Worm (Caenorhabditis elegans) whole organism, L4 larva: ENCODE data around the gene F53C3.1.

ENCODE experiments used
- T26A8.4 ChIP-seq: fragments of 200-800 bp; sonication (Bioruptor generic); IDR thresholded peaks from 2 replicates; pipeline ENCODE4 v1.3.6; 2022; ENCODE audit warnings: missing genetic modification characterization, missing compliant biosample characterization
- Y48G9A.11 ChIP-seq: fragments of 200-800 bp; sonication (Bioruptor generic); IDR thresholded peaks from 2 replicates; pipeline ENCODE4 v1.3.6; 2022; ENCODE audit warnings: missing genetic modification reagents, missing genetic modification characterization, missing compliant biosample characterization
- Y5F2A.4 ChIP-seq: fragments of 200-800 bp; sonication (Bioruptor generic); optimal IDR thresholded peaks from 2 replicates; lab custom pipeline; 2018; ENCODE audit warnings: mild to moderate bottlenecking, missing genetic modification characterization, missing compliant biosample characterization
- Y75B8A.6 ChIP-seq: fragments of 200-800 bp; sonication (Bioruptor generic); IDR thresholded peaks from 2 replicates; pipeline ENCODE4 v1.3.6; 2022; ENCODE audit warnings: missing genetic modification reagents, missing genetic modification characterization, missing compliant biosample characterization
- ZK546.5 ChIP-seq, 2 experiments: sonication (generic microtip); optimal IDR thresholded peaks; 2 replicates each; lab custom pipeline; 2017; ENCODE audit warnings: missing biosample characterization in 2 of 2, missing genetic modification characterization in 2 of 2
- aly-2 ChIP-seq: sonication (generic microtip); optimal IDR thresholded peaks from 2 replicates; lab custom pipeline; 2018; ENCODE audit warnings: missing biosample characterization, missing genetic modification characterization
- ama-1 ChIP-seq: fragments of 150-350 bp; optimal IDR thresholded peaks from 2 replicates; lab custom pipeline; 2014; ENCODE audit warnings: inconsistent platforms, mixed read lengths
- arid-1 ChIP-seq: fragments of 200-800 bp; sonication (Bioruptor generic); conservative IDR thresholded peaks from 2 replicates; pipeline ENCODE4 v1.3.6; 2022; ENCODE audit warnings: missing genetic modification reagents, missing genetic modification characterization, missing compliant biosample characterization
- ceh-62 ChIP-seq: sonication (generic microtip); optimal IDR thresholded peaks from 2 replicates; lab custom pipeline; 2017; ENCODE audit warnings: missing biosample characterization, missing genetic modification characterization
- ceh-82 ChIP-seq: sonication (generic microtip); optimal IDR thresholded peaks from 2 replicates; lab custom pipeline; 2017; ENCODE audit warnings: missing biosample characterization, missing genetic modification characterization
- ces-1 ChIP-seq: fragments of 150-350 bp; sonication (generic microtip); optimal IDR thresholded peaks from 4 replicates; lab custom pipeline; 2014; ENCODE audit warnings: missing biosample characterization, missing genetic modification reagents, missing genetic modification characterization
- dmd-8 ChIP-seq: fragments of 200-800 bp; sonication (Bioruptor generic); IDR thresholded peaks from 2 replicates; pipeline ENCODE4 v1.3.6; 2022; ENCODE audit warnings: missing genetic modification characterization, missing compliant biosample characterization
- dve-1 ChIP-seq: sonication (generic microtip); optimal IDR thresholded peaks from 2 replicates; lab custom pipeline; 2017; ENCODE audit warnings: antibody characterized with exemption, mild to moderate bottlenecking, missing genetic modification characterization, missing compliant biosample characterization; ENCODE audit not compliant: insufficient read depth
- egl-43 ChIP-seq: fragments of 200-800 bp; sonication (Bioruptor generic); IDR thresholded peaks from 2 replicates; pipeline ENCODE4 v1.3.6; 2022; ENCODE audit warnings: missing genetic modification reagents, missing genetic modification characterization, missing compliant biosample characterization
- gei-8 ChIP-seq: fragments of 200-800 bp; sonication (Bioruptor generic); optimal IDR thresholded peaks from 2 replicates; lab custom pipeline; 2018; ENCODE audit warnings: mild to moderate bottlenecking, missing genetic modification characterization, missing compliant biosample characterization
- hif-1 ChIP-seq, 2 experiments: sonication (generic microtip); optimal IDR thresholded peaks; 2 replicates each; lab custom pipeline; 2016 to 2017; ENCODE audit warnings: missing compliant biosample characterization in 2 of 2, missing genetic modification characterization in 2 of 2, missing genetic modification reagents in 2 of 2, missing genotype in 2 of 2, mild to moderate bottlenecking in 1 of 2
- hmg-1.1 ChIP-seq: fragments of 200-800 bp; sonication (Bioruptor generic); IDR thresholded peaks from 2 replicates; pipeline ENCODE4 v1.3.6; 2022; ENCODE audit warnings: missing genetic modification reagents, missing genetic modification characterization, missing compliant biosample characterization
- jun-1 ChIP-seq: fragments of 150-350 bp; optimal IDR thresholded peaks from 2 replicates; lab custom pipeline; 2014; ENCODE audit warnings: missing biosample characterization, missing genetic modification reagents, missing genetic modification characterization
- lim-7 ChIP-seq: fragments of 200-800 bp; sonication (Bioruptor generic); IDR thresholded peaks from 2 replicates; pipeline ENCODE4 v1.3.6; 2022; ENCODE audit warnings: missing genetic modification characterization, missing compliant biosample characterization
- lin-15B ChIP-seq: fragments of 150-350 bp; sonication (generic microtip); optimal IDR thresholded peaks from 3 replicates; lab custom pipeline; 2014; ENCODE audit warnings: missing biosample characterization, missing genetic modification characterization
- lin-29 ChIP-seq: fragments of 200-800 bp; sonication (Bioruptor generic); IDR thresholded peaks from 2 replicates; pipeline ENCODE4 v1.3.6; 2022; ENCODE audit warnings: missing genetic modification reagents, missing genetic modification characterization, missing compliant biosample characterization
- lin-38 ChIP-seq: fragments of 200-800 bp; sonication (Bioruptor generic); IDR thresholded peaks from 2 replicates; pipeline ENCODE4 v1.3.6; 2022; ENCODE audit warnings: missing genetic modification reagents, missing genetic modification characterization, missing compliant biosample characterization
- madf-5 ChIP-seq, 2 experiments: fragments of 200-800 bp; sonication (Bioruptor generic); IDR thresholded peaks; 2 replicates each; pipeline ENCODE4 v1.3.6; 2022; ENCODE audit warnings: missing compliant biosample characterization in 2 of 2, missing genetic modification characterization in 2 of 2
- mdl-1 ChIP-seq, 2 experiments: fragments of 150-350 bp in 1 of 2; sonication (generic microtip) in 1 of 2; optimal IDR thresholded peaks; 2 replicates each; lab custom pipeline; 2014 to 2017; ENCODE audit warnings: missing biosample characterization in 2 of 2, missing genetic modification characterization in 2 of 2
- mdt-29 ChIP-seq: fragments of 200-800 bp; sonication (Bioruptor generic); IDR thresholded peaks from 2 replicates; pipeline ENCODE4 v1.3.6; 2022; ENCODE audit warnings: missing genetic modification reagents, missing genetic modification characterization, missing compliant biosample characterization
- mep-1 ChIP-seq: fragments of 150-350 bp; sonication (generic microtip); optimal IDR thresholded peaks from 3 replicates; lab custom pipeline; 2014; ENCODE audit warnings: missing biosample characterization, missing genetic modification characterization
- mxl-3 ChIP-seq: fragments of 200-800 bp; sonication (Bioruptor generic); optimal IDR thresholded peaks from 2 replicates; lab custom pipeline; 2018; ENCODE audit warnings: mild to moderate bottlenecking, missing genetic modification characterization, missing compliant biosample characterization
- nhr-111 ChIP-seq: fragments of 200-800 bp; sonication (Bioruptor generic); optimal IDR thresholded peaks from 2 replicates; lab custom pipeline; 2018; ENCODE audit warnings: mild to moderate bottlenecking, missing genetic modification characterization, missing compliant biosample characterization
- nhr-237 ChIP-seq: sonication (generic microtip); optimal IDR thresholded peaks from 2 replicates; lab custom pipeline; 2017; ENCODE audit warnings: missing biosample characterization, missing genetic modification characterization
- nhr-25 ChIP-seq: sonication (generic microtip); optimal IDR thresholded peaks from 2 replicates; lab custom pipeline; 2017; ENCODE audit warnings: missing genetic modification characterization, mild to moderate bottlenecking, missing compliant biosample characterization, antibody characterized with exemption, moderate library complexity, borderline replicate concordance; ENCODE audit not compliant: insufficient read depth
- nhr-48 ChIP-seq: sonication (generic microtip); optimal IDR thresholded peaks from 2 replicates; lab custom pipeline; 2016; ENCODE audit warnings: mild to moderate bottlenecking, missing genetic modification characterization, missing compliant biosample characterization
- nhr-76 ChIP-seq: fragments of 150-350 bp; optimal IDR thresholded peaks from 2 replicates; lab custom pipeline; 2014; ENCODE audit warnings: missing biosample characterization, missing genetic modification characterization
- rbr-2 ChIP-seq: sonication (generic microtip); optimal IDR thresholded peaks from 2 replicates; lab custom pipeline; 2016; ENCODE audit warnings: missing genotype, missing genetic modification characterization, missing compliant biosample characterization
- sdz-12 ChIP-seq: fragments of 200-800 bp; sonication (Bioruptor generic); optimal IDR thresholded peaks from 2 replicates; lab custom pipeline; 2018; ENCODE audit warnings: mild to moderate bottlenecking, missing genetic modification characterization, missing compliant biosample characterization
- set-16 ChIP-seq: fragments of 200-800 bp; sonication (Bioruptor generic); IDR thresholded peaks from 2 replicates; pipeline ENCODE4 v1.3.6; 2022; ENCODE audit warnings: missing genetic modification reagents, missing genetic modification characterization, missing compliant biosample characterization
- skn-1 ChIP-seq: fragments of 150-350 bp; optimal IDR thresholded peaks from 2 replicates; lab custom pipeline; 2014; ENCODE audit warnings: missing biosample characterization, missing genetic modification characterization
- snpc-1.2 ChIP-seq: fragments of 200-800 bp; sonication (Bioruptor generic); IDR thresholded peaks from 2 replicates; pipeline ENCODE4 v1.3.6; 2022; ENCODE audit warnings: missing genetic modification reagents, missing genetic modification characterization, missing compliant biosample characterization
- spr-1 ChIP-seq: sonication (generic microtip); optimal IDR thresholded peaks from 2 replicates; lab custom pipeline; 2016; ENCODE audit warnings: mild to moderate bottlenecking, missing genetic modification characterization, missing compliant biosample characterization
- unc-39 ChIP-seq: sonication (generic microtip); optimal IDR thresholded peaks from 2 replicates; lab custom pipeline; 2017; ENCODE audit warnings: missing biosample characterization, missing genetic modification characterization
- zag-1 ChIP-seq: fragments of 150-350 bp; optimal IDR thresholded peaks from 2 replicates; lab custom pipeline; 2014; ENCODE audit warnings: missing biosample characterization, missing genetic modification characterization

Gene F53C3.1

DNA sequence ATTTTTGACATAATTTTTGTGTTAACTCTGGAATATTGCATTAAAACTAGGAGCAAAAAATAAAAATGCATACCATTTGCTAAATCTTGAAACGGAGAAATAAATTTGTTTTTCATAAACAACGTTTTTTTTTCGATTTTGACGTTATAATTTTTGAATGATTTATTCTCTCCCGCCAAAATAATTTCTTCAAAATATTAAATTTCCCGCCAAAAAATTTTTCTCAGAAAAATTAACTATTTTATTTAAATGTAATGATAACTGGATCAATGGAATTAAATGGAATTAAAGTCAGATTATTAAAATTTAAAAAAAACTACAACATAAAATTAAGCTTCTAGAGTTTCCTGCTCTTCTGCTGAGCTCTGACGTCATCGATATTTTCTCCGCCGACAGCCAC lies 34.7 kb upstream of the F53C3.1 start, which contains the start of gene nep-3:
TSS of gene nep-3 (minus strand) at position 101 of the 400 bp plus-strand sequence.
- TF ChIP-seq mdt-29 (no peak), nhr-237 (no peak), ceh-82 (tag; lab: Kevin White, UChicago) (no peak), snpc-1.2 (GFP tag; lab: Robert Waterston, UW) (no peak), ZK546.5 (tag; optimal IDR thresholded peaks at IDR 0.05; lab: Kevin White, UChicago) (no peak), Y5F2A.4 (GFP tag; lab: Kevin White, UChicago) (no peak), hif-1 (tag; optimal IDR thresholded peaks at IDR 0.05; lab: Kevin White, UChicago) (no peak), spr-1 (tag; lab: Kevin White, UChicago) (no peak), Y48G9A.11 (no peak), T26A8.4 (GFP tag; lab: Robert Waterston, UW) (no peak)

DNA sequence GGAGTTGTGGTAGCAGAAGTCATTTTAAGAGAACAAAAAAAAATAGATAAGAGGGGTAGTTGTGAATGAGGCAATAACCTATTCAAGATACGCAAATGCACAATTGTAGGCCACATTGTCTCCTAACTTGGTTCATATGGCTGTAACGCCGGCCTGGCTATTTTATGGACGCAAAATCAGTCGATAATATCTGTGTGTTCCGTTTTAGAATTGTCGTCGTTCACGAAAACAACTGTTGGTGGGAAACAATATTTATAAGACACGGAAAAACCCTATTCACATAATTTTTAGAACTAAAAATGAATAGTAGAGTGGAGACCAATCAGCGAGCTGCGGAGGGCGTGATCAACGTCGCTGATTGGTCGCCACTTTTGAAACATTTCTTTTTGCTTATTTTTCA lies 33.9 kb upstream of the F53C3.1 start, which contains the start of gene sdz-7:
TSS of gene sdz-7 (minus strand) at position 101 of the 400 bp plus-strand sequence.
- no peak for TF ChIP-seq lin-29 (GFP tag; lab: Robert Waterston, UW)
- no peak for TF ChIP-seq lim-7 (GFP tag; lab: Robert Waterston, UW)
- no peak for TF ChIP-seq lin-38
- no peak for TF ChIP-seq jun-1 (tag; lab: Kevin White, UChicago)
- TF ChIP-seq dmd-8, result no peak
- no peak for TF ChIP-seq mep-1 (tag; lab: Kevin White, UChicago)
- TF ChIP-seq zag-1 (tag; lab: Kevin White, UChicago), result no peak
- TF ChIP-seq nhr-48 (tag; lab: Kevin White, UChicago), result no peak
- no peak for TF ChIP-seq mxl-3 (GFP tag; lab: Kevin White, UChicago)
- TF ChIP-seq nhr-111, result no peak
- TF ChIP-seq lin-15B (tag; lab: Kevin White, UChicago), result no peak
- no peak for TF ChIP-seq Y48G9A.11
- TF ChIP-seq gei-8 (GFP tag; lab: Kevin White, UChicago), result no peak
- no peak for TF ChIP-seq mdl-1 (tag; optimal IDR thresholded peaks at IDR 0.05; lab: Kevin White, UChicago)
- TF ChIP-seq hmg-1.1 (GFP tag; lab: Robert Waterston, UW), result no peak
- no peak for TF ChIP-seq madf-5 (GFP tag; IDR thresholded peaks at IDR 0.05; lab: Robert Waterston, UW)
- no peak for TF ChIP-seq ceh-62 (tag; lab: Kevin White, UChicago)
- no peak for TF ChIP-seq ces-1 (GFP tag; lab: Kevin White, UChicago)
- TF ChIP-seq set-16 (GFP tag; lab: Robert Waterston, UW), result no peak

ce11 chrII:3878330-3878729 lies 33.5 kb upstream of the F53C3.1 start, which contains the start of gene srh-250:
srh-250 (plus strand) TSS chrII:3878630.
- TF ChIP-seq sdz-12 (GFP tag; lab: Kevin White, UChicago), result no peak
- no peak for TF ChIP-seq Y75B8A.6
- TF ChIP-seq dve-1 (tag; lab: Kevin White, UChicago), result no peak

DNA sequence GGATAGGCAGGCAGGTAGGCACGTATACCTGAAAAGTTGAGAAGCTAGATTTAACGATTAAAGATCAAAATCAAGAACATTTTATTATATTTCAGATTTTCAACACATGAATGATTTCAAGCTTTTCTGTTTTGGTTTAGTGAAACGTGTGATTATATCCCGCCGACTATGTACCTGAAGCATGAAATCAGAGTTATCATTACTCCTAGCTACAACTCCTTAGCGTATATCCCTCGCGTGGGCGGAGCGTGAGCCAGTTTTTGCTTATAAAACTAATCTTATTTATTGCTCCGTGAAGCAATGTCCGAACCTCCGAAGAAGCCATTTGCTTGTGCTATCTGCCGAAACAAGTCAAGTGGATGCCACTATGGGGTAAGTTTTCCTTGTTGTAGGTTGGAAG lies 31.9 kb upstream of the F53C3.1 start, which contains the start of gene nhr-166:
TSS of gene nhr-166 (plus strand) at position 301 of the 400 bp plus-strand sequence.
- TF ChIP-seq skn-1 (tag; lab: Kevin White, UChicago) (no peak), lin-38 (no peak), aly-2 (tag; lab: Kevin White, UChicago) (no peak), snpc-1.2 (GFP tag; lab: Robert Waterston, UW) (no peak), jun-1 (tag; lab: Kevin White, UChicago) (no peak), lin-29 (GFP tag; lab: Robert Waterston, UW) (no peak), hif-1 (tag; optimal IDR thresholded peaks at IDR 0.05; lab: Kevin White, UChicago) (no peak), rbr-2 (tag; lab: Kevin White, UChicago) (no peak), madf-5 (GFP tag; IDR thresholded peaks at IDR 0.05; lab: Robert Waterston, UW) (no peak), nhr-76 (tag; lab: Kevin White, UChicago) (no peak), arid-1 (GFP tag; lab: Robert Waterston, UW) (no peak), ceh-82 (tag; lab: Kevin White, UChicago) (no peak), ZK546.5 (tag; optimal IDR thresholded peaks at IDR 0.05; lab: Kevin White, UChicago) (no peak), egl-43 (GFP tag; lab: Robert Waterston, UW) (no peak), ama-1 (lab: Kevin White, UChicago) (no peak), nhr-25 (no peak), lin-15B (tag; lab: Kevin White, UChicago) (no peak), unc-39 (no peak), T26A8.4 (GFP tag; lab: Robert Waterston, UW) (no peak)
